Worm (Caenorhabditis elegans) whole organism, mixed stage, embryonic: ENCODE results near the gene Y113G7A.14.

ENCODE experiments used
- M03D4.4 ChIP-seq: sonication (generic microtip); optimal IDR thresholded peaks from 2 replicates; lab custom pipeline; 2017; ENCODE audit warnings: mild to moderate bottlenecking, missing genetic modification characterization, missing compliant biosample characterization
- ceh-39 ChIP-seq: fragments of 150-350 bp; optimal IDR thresholded peaks from 2 replicates; lab custom pipeline; 2014; ENCODE audit warnings: missing biosample characterization, missing genetic modification characterization
- ceh-43 ChIP-seq: fragments of 200-800 bp; sonication (Bioruptor generic); optimal IDR thresholded peaks from 2 replicates; lab custom pipeline; 2018; ENCODE audit warnings: mild to moderate bottlenecking, missing genetic modification characterization, moderate library complexity, missing compliant biosample characterization
- ceh-83 ChIP-seq: fragments of 200-800 bp; sonication (Bioruptor generic); optimal IDR thresholded peaks from 2 replicates; lab custom pipeline; 2018; ENCODE audit warnings: mild to moderate bottlenecking, missing genetic modification characterization, missing compliant biosample characterization
- ces-1 ChIP-seq: fragments of 150-350 bp; optimal IDR thresholded peaks from 2 replicates; lab custom pipeline; 2014; ENCODE audit warnings: missing biosample characterization, missing genetic modification reagents, missing genetic modification characterization
- cnd-1 ChIP-seq: fragments of 200-800 bp; sonication (Bioruptor generic); optimal IDR thresholded peaks from 2 replicates; lab custom pipeline; 2018; ENCODE audit warnings: mild to moderate bottlenecking, missing genetic modification characterization, missing compliant biosample characterization
- drap-1 ChIP-seq: fragments of 200-800 bp; sonication (Bioruptor generic); optimal IDR thresholded peaks from 3 replicates; lab custom pipeline; 2018; ENCODE audit warnings: mild to moderate bottlenecking, missing genetic modification characterization, missing compliant biosample characterization
- elt-1 ChIP-seq: sonication (generic microtip); optimal IDR thresholded peaks from 2 replicates; lab custom pipeline; 2017; ENCODE audit warnings: missing genetic modification characterization, mild to moderate bottlenecking, missing compliant biosample characterization, antibody characterized with exemption, moderate library complexity, borderline replicate concordance; ENCODE audit not compliant: insufficient read depth
- elt-3 ChIP-seq: fragments of 150-350 bp; optimal IDR thresholded peaks from 2 replicates; lab custom pipeline; 2014; ENCODE audit warnings: missing biosample characterization, missing genetic modification characterization
- flh-1 ChIP-seq: fragments of 200-800 bp; sonication (Bioruptor generic); optimal IDR thresholded peaks from 2 replicates; lab custom pipeline; 2018; ENCODE audit warnings: mild to moderate bottlenecking, missing genetic modification characterization, moderate library complexity, missing compliant biosample characterization
- ham-2 ChIP-seq: fragments of 200-800 bp; sonication (Bioruptor generic); optimal IDR thresholded peaks from 2 replicates; lab custom pipeline; 2018; ENCODE audit warnings: mild to moderate bottlenecking, missing genetic modification characterization, missing compliant biosample characterization
- lin-13 ChIP-seq: fragments of 150-350 bp; optimal IDR thresholded peaks from 2 replicates; lab custom pipeline; 2014; ENCODE audit warnings: missing biosample characterization, missing genetic modification characterization
- lin-32 ChIP-seq: fragments of 200-800 bp; sonication (Bioruptor generic); optimal IDR thresholded peaks from 2 replicates; lab custom pipeline; 2018; ENCODE audit warnings: mild to moderate bottlenecking, missing genetic modification characterization, missing compliant biosample characterization
- lsy-2 ChIP-seq: fragments of 150-350 bp; optimal IDR thresholded peaks from 2 replicates; lab custom pipeline; 2014; ENCODE audit warnings: missing biosample characterization, missing genetic modification characterization
- mab-5 ChIP-seq: fragments of 150-350 bp; optimal IDR thresholded peaks from 2 replicates; lab custom pipeline; 2014; ENCODE audit warnings: missing biosample characterization, missing genetic modification characterization
- mep-1 ChIP-seq: fragments of 150-350 bp; optimal IDR thresholded peaks from 2 replicates; lab custom pipeline; 2017; ENCODE audit warnings: missing biosample characterization, missing genetic modification reagents, missing genetic modification characterization, inconsistent platforms
- mls-2 ChIP-seq: sonication (generic microtip); optimal IDR thresholded peaks from 2 replicates; lab custom pipeline; 2016; ENCODE audit warnings: mild to moderate bottlenecking, missing genetic modification characterization, moderate library complexity, missing compliant biosample characterization
- nhr-12 ChIP-seq: fragments of 150-350 bp; optimal IDR thresholded peaks from 2 replicates; lab custom pipeline; 2014; ENCODE audit warnings: missing biosample characterization, missing genetic modification characterization
- nhr-2 ChIP-seq: fragments of 150-350 bp; optimal IDR thresholded peaks from 2 replicates; lab custom pipeline; 2014; ENCODE audit warnings: missing biosample characterization, missing genetic modification characterization
- nhr-237 ChIP-seq: fragments of 150-350 bp; optimal IDR thresholded peaks from 2 replicates; lab custom pipeline; 2014; ENCODE audit warnings: missing biosample characterization, missing genetic modification characterization
- nhr-28 ChIP-seq: fragments of 150-350 bp; optimal IDR thresholded peaks from 2 replicates; lab custom pipeline; 2014; ENCODE audit warnings: missing biosample characterization, missing genetic modification characterization
- nhr-76 ChIP-seq: sonication (generic microtip); optimal IDR thresholded peaks from 2 replicates; lab custom pipeline; 2017; ENCODE audit warnings: missing biosample characterization, missing genetic modification characterization
- pha-4 ChIP-seq: fragments of 150-350 bp; optimal IDR thresholded peaks from 2 replicates; lab custom pipeline; 2018; ENCODE audit warnings: missing biosample characterization, missing genetic modification reagents, missing genetic modification characterization
- sem-2 ChIP-seq: fragments of 200-800 bp; sonication (Bioruptor generic); optimal IDR thresholded peaks from 2 replicates; lab custom pipeline; 2018; ENCODE audit warnings: mild to moderate bottlenecking, missing genetic modification characterization, missing compliant biosample characterization
- snpc-4 ChIP-seq: fragments of 150-350 bp; optimal IDR thresholded peaks from 2 replicates; lab custom pipeline; 2014; ENCODE audit warnings: missing biosample characterization, missing genetic modification characterization
- sptf-1 ChIP-seq: sonication (generic microtip); optimal IDR thresholded peaks from 2 replicates; lab custom pipeline; 2017; ENCODE audit warnings: mild to moderate bottlenecking, missing genetic modification characterization, moderate library complexity, missing compliant biosample characterization
- unc-120 ChIP-seq: sonication (generic microtip); optimal IDR thresholded peaks from 2 replicates; lab custom pipeline; 2017; ENCODE audit warnings: missing genetic modification characterization, missing compliant biosample characterization; ENCODE audit not compliant: poor library complexity, severe bottlenecking
- unc-39 ChIP-seq: fragments of 150-350 bp; optimal IDR thresholded peaks from 2 replicates; lab custom pipeline; 2014; ENCODE audit warnings: missing biosample characterization, missing genetic modification characterization
- unc-62 ChIP-seq: fragments of 150-350 bp; optimal IDR thresholded peaks from 2 replicates; lab custom pipeline; 2014; ENCODE audit warnings: missing biosample characterization, missing genetic modification reagents, missing genetic modification characterization
- zip-8 ChIP-seq: fragments of 150-350 bp; optimal IDR thresholded peaks from 2 replicates; lab custom pipeline; 2014; ENCODE audit warnings: missing biosample characterization, missing genetic modification characterization
- ztf-11 ChIP-seq: fragments of 150-350 bp; optimal IDR thresholded peaks from 2 replicates; lab custom pipeline; 2014; ENCODE audit warnings: missing biosample characterization, missing genetic modification characterization

The Y113G7A.14 gene

ce11 chrV:20134797-20135196 is 3.5 kb downstream of the Y113G7A.14 start:
- TF ChIP-seq ceh-83 (GFP tag; lab: Kevin White, UChicago), result no peak
- no peak for TF ChIP-seq nhr-12 (tag; lab: Kevin White, UChicago)
- TF ChIP-seq M03D4.4 (tag; lab: Kevin White, UChicago), result no peak
- no peak for TF ChIP-seq nhr-2 (tag; lab: Kevin White, UChicago)
- no peak for TF ChIP-seq ham-2
- no peak for TF ChIP-seq zip-8 (tag; lab: Kevin White, UChicago)
- no peak for TF ChIP-seq ceh-39 (tag; lab: Kevin White, UChicago)
- TF ChIP-seq unc-62, result no peak
- TF ChIP-seq unc-39 (tag; lab: Kevin White, UChicago), result no peak
- TF ChIP-seq elt-3, result no peak
- TF ChIP-seq drap-1, result no peak
- TF ChIP-seq pha-4 (tag; lab: Kevin White, UChicago), result no peak
- TF ChIP-seq flh-1 (GFP tag; lab: Kevin White, UChicago), result no peak
- no peak for TF ChIP-seq sptf-1 (tag; lab: Kevin White, UChicago)

- TF ChIP-seq nhr-28 (tag; lab: Kevin White, UChicago) (no peak), mls-2 (tag; lab: Kevin White, UChicago) (no peak), zip-8 (tag; lab: Kevin White, UChicago) (no peak), unc-62 (no peak), lsy-2 (tag; lab: Kevin White, UChicago) (no peak), nhr-2 (tag; lab: Kevin White, UChicago) (no peak), elt-1 (tag; lab: Kevin White, UChicago) (no peak), unc-120 (tag; lab: Kevin White, UChicago) (no peak), mab-5 (tag; lab: Kevin White, UChicago) (no peak), nhr-237 (tag; lab: Kevin White, UChicago) (no peak), ces-1 (GFP tag; lab: Kevin White, UChicago) (no peak), ztf-11 (tag; lab: Kevin White, UChicago) (no peak), cnd-1 (tag; lab: Kevin White, UChicago) (no peak), flh-1 (GFP tag; lab: Kevin White, UChicago) (no peak), ceh-43 (no peak), lin-13 (tag; lab: Kevin White, UChicago) (no peak), elt-3 (no peak), M03D4.4 (tag; lab: Kevin White, UChicago) (no peak), ceh-39 (tag; lab: Kevin White, UChicago) (no peak), lin-32 (GFP tag; lab: Kevin White, UChicago) (no peak)
These were observed 5.1 kb downstream of the Y113G7A.14 start, which contains the start of gene ssu-1 for ce11 chrV:20133163-20133562. TSS of gene ssu-1 (minus strand) at chrV:20133263.

- no peak for TF ChIP-seq elt-1 (tag; lab: Kevin White, UChicago)
- no peak for TF ChIP-seq ceh-83 (GFP tag; lab: Kevin White, UChicago)
- no peak for TF ChIP-seq nhr-76 (tag; lab: Kevin White, UChicago)
- TF ChIP-seq pha-4 (tag; lab: Kevin White, UChicago), result no peak
- no peak for TF ChIP-seq elt-3
- no peak for TF ChIP-seq lin-32 (GFP tag; lab: Kevin White, UChicago)
- no peak for TF ChIP-seq flh-1 (GFP tag; lab: Kevin White, UChicago)
- TF ChIP-seq nhr-12 (tag; lab: Kevin White, UChicago), result no peak
- TF ChIP-seq cnd-1 (tag; lab: Kevin White, UChicago), result no peak
- TF ChIP-seq unc-62, result no peak
- no peak for TF ChIP-seq nhr-2 (tag; lab: Kevin White, UChicago)
- no peak for TF ChIP-seq unc-39 (tag; lab: Kevin White, UChicago)
- TF ChIP-seq ceh-43, result no peak
- TF ChIP-seq, all 35 proteins: peak for 0
These were observed 10.7 kb downstream of the Y113G7A.14 start for ce11 chrV:20127543-20127942.

- TF ChIP-seq unc-39 (tag; lab: Kevin White, UChicago) (no peak), nhr-76 (tag; lab: Kevin White, UChicago) (no peak), unc-120 (tag; lab: Kevin White, UChicago) (no peak), mep-1 (tag; lab: Kevin White, UChicago) (no peak), nhr-12 (tag; lab: Kevin White, UChicago) (no peak), elt-3 (no peak), ceh-39 (tag; lab: Kevin White, UChicago) (no peak), flh-1 (GFP tag; lab: Kevin White, UChicago) (no peak), sem-2 (GFP tag; lab: Kevin White, UChicago) (no peak), snpc-4 (tag; lab: Kevin White, UChicago) (no peak), drap-1 (no peak), cnd-1 (tag; lab: Kevin White, UChicago) (no peak)
These were observed 11.6 kb downstream of the Y113G7A.14 start for ce11 chrV:20126637-20127036.
